Worm (Caenorhabditis elegans) whole organism, late embryonic: ENCODE results near the gene C01G10.5.

Experiments
- T23F11.4 ChIP-seq: fragments of 200-800 bp; sonication (Bioruptor generic); optimal IDR thresholded peaks from 2 replicates; lab custom pipeline; 2018; ENCODE audit warnings: mild to moderate bottlenecking, missing genetic modification characterization, missing compliant biosample characterization
- ahr-1 ChIP-seq: sonication (generic microtip); optimal IDR thresholded peaks from 2 replicates; lab custom pipeline; 2016; ENCODE audit warnings: missing genetic modification characterization, missing compliant biosample characterization
- ama-1 ChIP-seq: fragments of 150-350 bp; optimal IDR thresholded peaks from 2 replicates; lab custom pipeline; 2014
- dmd-4 ChIP-seq: sonication (generic microtip); optimal IDR thresholded peaks from 2 replicates; lab custom pipeline; 2016; ENCODE audit warnings: borderline replicate concordance, missing genetic modification characterization, missing compliant biosample characterization
- dve-1 ChIP-seq: sonication (generic microtip); optimal IDR thresholded peaks from 2 replicates; lab custom pipeline; 2017; ENCODE audit warnings: antibody characterized with exemption, mild to moderate bottlenecking, missing genetic modification characterization, missing compliant biosample characterization
- ets-4 ChIP-seq: sonication (generic microtip); optimal IDR thresholded peaks from 2 replicates; lab custom pipeline; 2016; ENCODE audit warnings: missing genetic modification characterization, missing compliant biosample characterization
- fkh-10 ChIP-seq: fragments of 150-350 bp; optimal IDR thresholded peaks from 2 replicates; lab custom pipeline; 2014; ENCODE audit warnings: missing biosample characterization, missing genetic modification reagents, missing genetic modification characterization
- hlh-13 ChIP-seq: fragments of 200-800 bp; sonication (Bioruptor generic); optimal IDR thresholded peaks from 2 replicates; lab custom pipeline; 2018; ENCODE audit warnings: mild to moderate bottlenecking, missing genetic modification characterization, missing compliant biosample characterization
- pat-9 ChIP-seq: fragments of 200-800 bp; sonication (Bioruptor generic); optimal IDR thresholded peaks from 2 replicates; lab custom pipeline; 2018; ENCODE audit warnings: mild to moderate bottlenecking, missing genetic modification characterization, moderate library complexity, missing compliant biosample characterization
- pqm-1 ChIP-seq: sonication (generic microtip); optimal IDR thresholded peaks from 2 replicates; lab custom pipeline; 2016; ENCODE audit warnings: missing genetic modification characterization, missing compliant biosample characterization
- unc-55 ChIP-seq: sonication (generic microtip); optimal IDR thresholded peaks from 2 replicates; lab custom pipeline; 2017; ENCODE audit warnings: missing biosample characterization, missing genetic modification reagents, missing genetic modification characterization

DNA sequence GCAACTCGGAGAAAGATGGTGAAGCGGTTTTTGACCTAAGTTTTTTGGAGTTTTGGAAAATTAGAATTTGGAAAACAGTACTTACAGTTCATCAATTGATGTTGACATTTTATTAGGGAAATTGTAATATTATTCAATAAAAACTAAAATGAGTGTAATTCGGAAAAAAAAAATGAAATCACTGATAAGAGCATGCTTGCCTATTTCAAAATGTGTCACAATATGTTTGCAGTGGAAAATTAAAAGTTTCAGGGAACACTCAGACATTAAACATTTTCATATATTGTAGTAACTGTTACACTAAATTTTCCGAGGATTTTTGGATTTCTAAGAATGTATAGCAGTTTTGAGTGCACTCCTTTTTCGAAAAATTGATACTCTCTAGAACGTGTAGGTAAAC, 37.0 kb downstream of the C01G10.5 start, which contains the start of the genes fbxa-82 and C25D7.5:
- TF ChIP-seq pat-9 (no peak), fkh-10 (GFP tag; lab: Kevin White, UChicago) (no peak), ama-1 (no peak), dmd-4 (tag; lab: Kevin White, UChicago) (no peak), ets-4 (tag; lab: Kevin White, UChicago) (no peak), T23F11.4 (no peak), unc-55 (GFP tag; lab: Kevin White, UChicago) (no peak), ahr-1 (tag; lab: Kevin White, UChicago) (no peak), hlh-13 (GFP tag; lab: Kevin White, UChicago) (no peak), pqm-1 (tag; lab: Kevin White, UChicago) (no peak), dve-1 (tag; lab: Kevin White, UChicago) (no peak)
